Fruit fly (Drosophila melanogaster): ENCODE data around the gene S-Lap2.

Gene S-Lap2

dm6 chr3L:8628964-8629363 lies 9.3 kb downstream of the S-Lap2 start (continued):
- TF ChIP-seq Bdp1 (GFP tag; optimal IDR thresholded peaks at IDR 0.05) (no peak), chn (GFP tag; optimal IDR thresholded peaks at IDR 0.05) (no peak), CG14014 (GFP tag; IDR thresholded peaks at IDR 0.05) (no peak), CG8359 (GFP tag; optimal IDR thresholded peaks at IDR 0.05; ENCODE audit: borderline replicate concordance) (peak; percentile 11), Elba2 (GFP tag; optimal IDR thresholded peaks at IDR 0.05) (no peak), CG9727 (GFP tag; optimal IDR thresholded peaks at IDR 0.05) (peak; percentile 76), CG16815 (GFP tag; optimal IDR thresholded peaks at IDR 0.05) (no peak), CG9932 (GFP tag; IDR thresholded peaks at IDR 0.05) (peak; percentile 46), C15 (GFP tag; IDR thresholded peaks at IDR 0.05) (no peak), HHEX (GFP tag; optimal IDR thresholded peaks at IDR 0.05) (peak; percentile 61), CG17186 (GFP tag; optimal IDR thresholded peaks at IDR 0.05) (no peak), zf30C (GFP tag; optimal IDR thresholded peaks at IDR 0.05) (peak; percentile 15), gsb (GFP tag; IDR thresholded peaks at IDR 0.05) (peak; percentile 78), ATbp (GFP tag; optimal IDR thresholded peaks at IDR 0.05) (peak; percentile 32), slbo (GFP tag; IDR thresholded peaks at IDR 0.05) (peak; percentile 58), CG3163 (GFP tag; optimal IDR thresholded peaks at IDR 0.05) (no peak), lab (GFP tag; optimal IDR thresholded peaks at IDR 0.05) (peak; percentile 73), dmrt11E (tag; optimal IDR thresholded peaks at IDR 0.05) (peak; percentile 55), bowl (GFP tag; IDR thresholded peaks at IDR 0.05) (no peak), Sin3A (optimal IDR thresholded peaks at IDR 0.05) (no peak), CG13775 (GFP tag; optimal IDR thresholded peaks at IDR 0.05) (peak; percentile 33), ems (GFP tag; optimal IDR thresholded peaks at IDR 0.05) (no peak), CHES-1-like (GFP tag; optimal IDR thresholded peaks at IDR 0.05) (no peak), ranshi (GFP tag; IDR thresholded peaks at IDR 0.05) (peak; percentile 84), Ada2b (GFP tag; IDR thresholded peaks at IDR 0.05) (peak; percentile 86), CG6791 (GFP tag; IDR thresholded peaks at IDR 0.05; ENCODE audit: partially characterized antibody) (no peak), CG7839 (tag; optimal IDR thresholded peaks at IDR 0.05) (peak; percentile 87), zfh2 (GFP tag; optimal IDR thresholded peaks at IDR 0.05) (no peak), CG4707 (GFP tag; optimal IDR thresholded peaks at IDR 0.05) (no peak), phol (tag; optimal IDR thresholded peaks at IDR 0.05) (peak; percentile 82), CG7556 (GFP tag; optimal IDR thresholded peaks at IDR 0.05) (peak; percentile 38), CG1647 (GFP tag; optimal IDR thresholded peaks at IDR 0.05) (no peak), ato (GFP tag; IDR thresholded peaks at IDR 0.05; ENCODE audit: partially characterized antibody) (no peak), Nf-YC (tag; optimal IDR thresholded peaks at IDR 0.05) (peak; percentile 71), eyg (GFP tag; optimal IDR thresholded peaks at IDR 0.05) (no peak), Tbp (GFP tag; optimal IDR thresholded peaks at IDR 0.05) (no peak), dpn (GFP tag; optimal IDR thresholded peaks at IDR 0.05) (peak in 1 of 2 experiments; percentile 48), NfI (GFP tag; optimal IDR thresholded peaks at IDR 0.05) (peak; percentile 8), Myb (GFP tag; optimal IDR thresholded peaks at IDR 0.05) (no peak), Hsf (GFP tag; optimal IDR thresholded peaks at IDR 0.05) (no peak), ab (GFP tag; optimal IDR thresholded peaks at IDR 0.05) (no peak), CG8089 (GFP tag; optimal IDR thresholded peaks at IDR 0.05) (no peak), CG13287 (GFP tag; IDR thresholded peaks at IDR 0.05; ENCODE audit: partially characterized antibody) (no peak), Hmr (GFP tag; optimal IDR thresholded peaks at IDR 0.05) (no peak), nerfin-1 (tag; optimal IDR thresholded peaks at IDR 0.05) (peak; percentile 29), kah (GFP tag; optimal IDR thresholded peaks at IDR 0.05) (peak; percentile 34), sc (optimal IDR thresholded peaks at IDR 0.05) (no peak), sc (GFP tag; optimal IDR thresholded peaks at IDR 0.05) (no peak), Sry-δ (GFP tag; optimal IDR thresholded peaks at IDR 0.05) (no peak), CG17359 (tag; optimal IDR thresholded peaks at IDR 0.05) (peak; percentile 65), H15 (GFP tag; IDR thresholded peaks at IDR 0.05) (peak; percentile 68; the same call in 1 of the 3 replicates), CG4404 (GFP tag; IDR thresholded peaks at IDR 0.05) (peak; percentile 50; the same call in 1 of the 2 replicates)
